Worm (Caenorhabditis elegans) whole organism, L4/young adult: Measurements from ENCODE around the gene F49E10.2.

ENCODE experiments used
- dao-5 ChIP-seq: sonication (generic microtip); optimal IDR thresholded peaks from 2 replicates; lab custom pipeline; 2016; ENCODE audit warnings: missing genotype, missing genetic modification characterization, moderate library complexity, missing compliant biosample characterization
- him-1 ChIP-seq: sonication (generic microtip); optimal IDR thresholded peaks from 2 replicates; lab custom pipeline; 2016; ENCODE audit warnings: missing genotype, missing genetic modification reagents, missing genetic modification characterization, missing compliant biosample characterization

DNA sequence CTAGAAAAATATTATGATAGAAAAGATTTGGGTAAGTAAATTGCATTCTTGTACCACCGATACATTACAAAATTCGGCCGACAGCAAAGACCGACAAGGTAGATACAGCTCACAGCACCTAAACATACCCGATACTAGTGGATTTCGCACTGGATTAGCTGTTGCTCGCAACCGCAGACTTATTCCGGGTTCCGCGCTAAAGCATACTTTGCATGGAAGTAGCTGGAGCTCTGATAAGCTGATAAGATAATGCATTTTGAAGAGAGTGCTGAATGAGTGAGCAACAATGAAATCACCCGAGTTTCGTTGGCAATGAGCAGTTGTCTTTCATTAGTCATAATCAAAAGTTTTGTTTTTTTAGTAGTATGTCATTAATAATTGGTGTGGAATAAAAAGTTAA lies 39.7 kb upstream of the F49E10.2 start:
- TF ChIP-seq dao-5 (tag; lab: Kevin White, UChicago) (no peak), him-1 (tag; lab: Kevin White, UChicago) (no peak)
